Fruit fly (Drosophila melanogaster) whole organism, prepupa: ENCODE measurements around the gene Kyat.
A peak's percentile ranks its signal among the peaks of the same experiment; 100 is the strongest.

ENCODE experiments used
- Blimp-1 ChIP-seq: fragments of 200-800 bp; sonication (Bioruptor generic); optimal IDR thresholded peaks from 3 replicates; lab custom pipeline; 2017; ENCODE audit warnings: missing biosample characterization, missing genetic modification characterization, mild to moderate bottlenecking, moderate library complexity, missing genetic modification reagents
- CG10631 ChIP-seq: fragments of 200-800 bp; sonication (Bioruptor generic); optimal IDR thresholded peaks from 2 replicates; lab custom pipeline; 2016; ENCODE audit warnings: missing biosample characterization, missing genetic modification characterization
- CG10669 ChIP-seq: fragments of 200-800 bp; sonication (Bioruptor generic); optimal IDR thresholded peaks from 3 replicates; lab custom pipeline; 2018; ENCODE audit warnings: missing biosample characterization, mild to moderate bottlenecking, missing genetic modification characterization, moderate library complexity
- CG11294 ChIP-seq: fragments of 200-800 bp; sonication (Bioruptor generic); IDR thresholded peaks from 2 replicates; pipeline ENCODE4 v1.3.6; 2022; ENCODE audit warnings: missing biosample characterization, missing genetic modification characterization
- CG11902 ChIP-seq: fragments of 200-800 bp; sonication (Bioruptor generic); optimal IDR thresholded peaks from 3 replicates; lab custom pipeline; 2016; ENCODE audit warnings: missing biosample characterization, missing genetic modification characterization
- CG15336 ChIP-seq: fragments of 200-800 bp; sonication (Bioruptor generic); IDR thresholded peaks from 2 replicates; pipeline ENCODE4 v1.3.6; 2022; ENCODE audit warnings: missing biosample characterization, missing genetic modification characterization
- CG16779 ChIP-seq: fragments of 200-800 bp; sonication (Bioruptor generic); optimal IDR thresholded peaks from 3 replicates; lab custom pipeline; 2017; ENCODE audit warnings: missing biosample characterization, mild to moderate bottlenecking, missing genetic modification characterization
- CG3032 ChIP-seq: fragments of 200-800 bp; optimal IDR thresholded peaks from 2 replicates; lab custom pipeline; 2019; ENCODE audit warnings: missing biosample characterization, mild to moderate bottlenecking, missing genetic modification characterization, moderate library complexity
- CG31627 ChIP-seq: fragments of 200-800 bp; sonication (Bioruptor generic); optimal IDR thresholded peaks from 3 replicates; lab custom pipeline; 2016; ENCODE audit warnings: missing biosample characterization, missing genetic modification characterization
- CG34406 ChIP-seq: fragments of 200-800 bp; sonication (Bioruptor generic); optimal IDR thresholded peaks from 3 replicates; lab custom pipeline; 2016; ENCODE audit warnings: missing biosample characterization, missing genetic modification characterization
- CG3919 ChIP-seq: fragments of 200-800 bp; sonication (Bioruptor generic); optimal IDR thresholded peaks from 3 replicates; lab custom pipeline; 2016; ENCODE audit warnings: missing biosample characterization, missing genetic modification characterization
- CG4318 ChIP-seq: fragments of 200-800 bp; sonication (Bioruptor generic); optimal IDR thresholded peaks from 3 replicates; lab custom pipeline; 2017; ENCODE audit warnings: missing biosample characterization, mild to moderate bottlenecking, missing genetic modification characterization
- CG6163 ChIP-seq: fragments of 200-800 bp; sonication (Bioruptor generic); IDR thresholded peaks from 3 replicates; pipeline ENCODE4 v1.3.6; 2022; ENCODE audit warnings: missing biosample characterization, missing genetic modification characterization
- CG6276 ChIP-seq: fragments of 200-800 bp; sonication (Bioruptor generic); optimal IDR thresholded peaks from 2 replicates; lab custom pipeline; 2017; ENCODE audit warnings: missing biosample characterization, mild to moderate bottlenecking, missing genetic modification characterization
- CG6808 ChIP-seq: fragments of 200-800 bp; sonication (Bioruptor generic); optimal IDR thresholded peaks from 3 replicates; lab custom pipeline; 2017; ENCODE audit warnings: missing biosample characterization, missing genetic modification characterization, mild to moderate bottlenecking, moderate library complexity, missing genetic modification reagents
- CG6854 ChIP-seq: fragments of 200-800 bp; sonication (Bioruptor generic); optimal IDR thresholded peaks from 2 replicates; lab custom pipeline; 2017; ENCODE audit warnings: missing biosample characterization, mild to moderate bottlenecking, missing genetic modification characterization
- CG7368 ChIP-seq: fragments of 200-800 bp; sonication (Bioruptor generic); optimal IDR thresholded peaks from 3 replicates; lab custom pipeline; 2016; ENCODE audit warnings: missing biosample characterization, missing genetic modification characterization
- CG8119 ChIP-seq: fragments of 200-800 bp; sonication (Bioruptor generic); IDR thresholded peaks from 3 replicates; pipeline ENCODE4 v1.3.6; 2022; ENCODE audit warnings: missing biosample characterization, missing genetic modification characterization
- CG8319 ChIP-seq: fragments of 200-800 bp; sonication (Bioruptor generic); optimal IDR thresholded peaks from 3 replicates; lab custom pipeline; 2016; ENCODE audit warnings: missing biosample characterization, missing genetic modification characterization
- CG9139 ChIP-seq: fragments of 200-800 bp; sonication (Bioruptor generic); optimal IDR thresholded peaks from 3 replicates; lab custom pipeline; 2017; ENCODE audit warnings: missing biosample characterization, mild to moderate bottlenecking, missing genetic modification characterization
- Eip75B ChIP-seq: fragments of 200-800 bp; sonication (Bioruptor generic); optimal IDR thresholded peaks from 3 replicates; lab custom pipeline; 2016; ENCODE audit warnings: missing biosample characterization, missing genetic modification characterization
- Eip78C ChIP-seq: fragments of 200-800 bp; sonication (Bioruptor generic); peaks from one replicate; lab custom pipeline; 2016; ENCODE audit warnings: missing biosample characterization, missing genetic modification characterization
- Eip93F ChIP-seq: fragments of 200-800 bp; sonication (Bioruptor generic); optimal IDR thresholded peaks from 2 replicates; lab custom pipeline; 2016; ENCODE audit warnings: missing biosample characterization, mild to moderate bottlenecking, missing genetic modification characterization
- Ets21C ChIP-seq: fragments of 200-800 bp; sonication (Bioruptor generic); optimal IDR thresholded peaks from 3 replicates; lab custom pipeline; 2016; ENCODE audit warnings: missing biosample characterization, missing genetic modification characterization
- Ets96B ChIP-seq: fragments of 200-800 bp; optimal IDR thresholded peaks from 2 replicates; lab custom pipeline; 2019; ENCODE audit warnings: missing biosample characterization, mild to moderate bottlenecking, missing genetic modification characterization, moderate library complexity
- Gug ChIP-seq: fragments of 200-800 bp; sonication (Bioruptor generic); IDR thresholded peaks from 2 replicates; pipeline ENCODE4 v1.3.6; 2022; ENCODE audit warnings: missing biosample characterization, missing genetic modification characterization
- Hr38 ChIP-seq: sonication (Bioruptor generic); optimal IDR thresholded peaks from 2 replicates; lab custom pipeline; 2016; ENCODE audit warnings: missing biosample characterization, missing genetic modification characterization
- Hr39 ChIP-seq: fragments of 200-800 bp; sonication (Bioruptor generic); optimal IDR thresholded peaks from 2 replicates; lab custom pipeline; 2016; ENCODE audit warnings: missing biosample characterization, missing genetic modification characterization
- Hr4 ChIP-seq: fragments of 200-800 bp; sonication (Bioruptor generic); optimal IDR thresholded peaks from 3 replicates; lab custom pipeline; 2016; ENCODE audit warnings: missing biosample characterization, missing genetic modification characterization
- Lpt ChIP-seq: fragments of 200-800 bp; sonication (Bioruptor generic); optimal IDR thresholded peaks from 3 replicates; lab custom pipeline; 2016; ENCODE audit warnings: missing biosample characterization, missing genetic modification characterization
- Met ChIP-seq: fragments of 200-800 bp; sonication (Bioruptor generic); optimal IDR thresholded peaks from 3 replicates; lab custom pipeline; 2016; ENCODE audit warnings: missing biosample characterization, missing genetic modification characterization
- OdsH ChIP-seq: fragments of 200-800 bp; sonication (Bioruptor generic); optimal IDR thresholded peaks from 3 replicates; lab custom pipeline; 2016; ENCODE audit warnings: missing biosample characterization, missing genetic modification characterization
- Sox102F ChIP-seq: fragments of 200-800 bp; sonication (Bioruptor generic); optimal IDR thresholded peaks from 2 replicates; lab custom pipeline; 2016; ENCODE audit warnings: missing biosample characterization, mild to moderate bottlenecking, missing genetic modification characterization
- Sox14 ChIP-seq: fragments of 200-800 bp; sonication (Bioruptor generic); optimal IDR thresholded peaks from 3 replicates; lab custom pipeline; 2016; ENCODE audit warnings: missing biosample characterization, missing genetic modification characterization
- Sox15 ChIP-seq: fragments of 200-800 bp; sonication (Bioruptor generic); optimal IDR thresholded peaks from 3 replicates; lab custom pipeline; 2016; ENCODE audit warnings: missing biosample characterization, missing genetic modification characterization
- acj6 ChIP-seq: fragments of 200-800 bp; sonication (Bioruptor generic); optimal IDR thresholded peaks from 3 replicates; lab custom pipeline; 2016; ENCODE audit warnings: missing biosample characterization, missing genetic modification characterization
- cyc ChIP-seq: fragments of 200-800 bp; sonication (Bioruptor generic); optimal IDR thresholded peaks from 3 replicates; lab custom pipeline; 2016; ENCODE audit warnings: missing biosample characterization, missing genetic modification characterization
- dac ChIP-seq: fragments of 200-800 bp; sonication (Bioruptor generic); optimal IDR thresholded peaks from 2 replicates; lab custom pipeline; 2017; ENCODE audit warnings: missing biosample characterization, mild to moderate bottlenecking, missing genetic modification characterization
- dsx ChIP-seq: fragments of 200-800 bp; optimal IDR thresholded peaks from 3 replicates; lab custom pipeline; 2019; ENCODE audit warnings: missing biosample characterization, mild to moderate bottlenecking, missing genetic modification characterization, moderate library complexity; ENCODE audit not compliant: poor library complexity, severe bottlenecking
- eg ChIP-seq: fragments of 200-800 bp; sonication (Bioruptor generic); IDR thresholded peaks from 3 replicates; pipeline ENCODE4 v1.3.6; 2022; ENCODE audit warnings: missing biosample characterization, missing genetic modification characterization
- fd59A ChIP-seq: fragments of 200-800 bp; sonication (Bioruptor generic); optimal IDR thresholded peaks from 2 replicates; lab custom pipeline; 2017; ENCODE audit warnings: missing biosample characterization, mild to moderate bottlenecking, missing genetic modification characterization, missing genetic modification reagents
- net ChIP-seq: fragments of 200-800 bp; sonication (Bioruptor generic); optimal IDR thresholded peaks from 3 replicates; lab custom pipeline; 2016; ENCODE audit warnings: missing biosample characterization, missing genetic modification characterization
- pdm3 ChIP-seq: fragments of 200-800 bp; sonication (Bioruptor generic); optimal IDR thresholded peaks from 3 replicates; lab custom pipeline; 2016; ENCODE audit warnings: missing biosample characterization, missing genetic modification characterization
- salr ChIP-seq, 2 experiments: fragments of 200-800 bp; sonication (Bioruptor generic); optimal IDR thresholded peaks; 3 replicates each; lab custom pipeline; 2016 to 2018; ENCODE audit warnings: missing biosample characterization in 2 of 2, missing genetic modification characterization in 2 of 2, mild to moderate bottlenecking in 1 of 2
- spab ChIP-seq: fragments of 200-800 bp; sonication (Bioruptor generic); optimal IDR thresholded peaks from 2 replicates; lab custom pipeline; 2017; ENCODE audit warnings: missing biosample characterization, mild to moderate bottlenecking, missing genetic modification characterization, missing genetic modification reagents
- ss ChIP-seq, 2 experiments: fragments of 200-800 bp; sonication (Bioruptor generic); optimal IDR thresholded peaks; 2 replicates in 1 of 2; 3 replicates in 1 of 2; lab custom pipeline; 2017 to 2018; ENCODE audit warnings: mild to moderate bottlenecking in 2 of 2, missing biosample characterization in 2 of 2, missing genetic modification characterization in 2 of 2, moderate library complexity in 1 of 2
- svp ChIP-seq: fragments of 200-800 bp; sonication (Bioruptor generic); peaks from one replicate; lab custom pipeline; 2016; ENCODE audit warnings: missing biosample characterization, missing genetic modification characterization
- topi ChIP-seq: fragments of 200-800 bp; sonication (Bioruptor generic); optimal IDR thresholded peaks from 3 replicates; lab custom pipeline; 2016; ENCODE audit warnings: missing biosample characterization, missing genetic modification characterization
- vri ChIP-seq: fragments of 200-800 bp; sonication (Bioruptor generic); optimal IDR thresholded peaks from 3 replicates; lab custom pipeline; 2016; ENCODE audit warnings: missing biosample characterization, mild to moderate bottlenecking, missing genetic modification characterization

Kyat gene

DNA sequence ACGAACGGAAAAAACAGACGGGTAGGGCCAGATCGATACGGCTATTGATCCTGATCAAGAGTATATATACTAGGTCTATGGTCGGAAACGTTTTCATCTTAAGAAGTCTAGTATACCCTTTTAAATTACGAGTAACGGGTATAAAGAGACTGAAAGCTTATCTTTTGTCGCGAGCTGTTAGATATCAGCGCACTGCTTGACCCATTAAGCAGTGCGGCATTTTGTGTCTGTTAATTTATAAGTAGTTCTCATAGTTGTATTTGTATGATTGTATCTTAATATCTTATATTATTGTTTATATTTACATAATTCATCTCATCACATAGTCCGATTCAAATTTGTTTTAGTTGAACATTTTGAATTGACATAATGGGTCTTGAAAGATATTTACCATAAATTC lies 14.7 kb downstream of the Kyat start:
- TF ChIP-seq Eip78C (GFP tag; lab: Kevin White, UChicago), result peak; percentile 66
- no peak for TF ChIP-seq Hr4 (GFP tag; lab: Kevin White, UChicago)
- TF ChIP-seq CG16779 (tag; lab: Kevin White, UChicago), result no peak
- TF ChIP-seq CG6276, result no peak
- TF ChIP-seq svp (GFP tag; lab: Kevin White, UChicago), result no peak

DNA sequence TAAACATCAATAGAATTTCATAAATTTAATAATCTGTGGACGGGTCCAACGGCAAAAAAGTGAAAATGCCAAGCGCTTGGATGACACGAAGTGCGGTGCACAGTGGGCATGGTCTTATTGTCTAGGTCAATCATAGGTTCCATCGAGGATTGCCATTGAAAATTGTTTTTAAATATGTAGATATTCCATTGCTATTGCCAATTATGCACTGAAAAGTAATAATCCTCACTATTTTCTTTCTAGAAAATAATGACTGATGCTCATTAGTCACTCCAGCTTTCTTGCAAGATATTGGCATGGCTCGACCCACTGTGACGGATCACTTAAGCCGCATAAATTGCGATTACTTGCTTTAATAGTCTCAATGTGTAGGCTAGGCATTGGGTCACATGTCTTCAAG lies 15.5 kb downstream of the Kyat start:
- TF ChIP-seq CG34406 (GFP tag; lab: Kevin White, UChicago) (peak; percentile 38), Blimp-1 (no peak), OdsH (GFP tag; lab: Kevin White, UChicago) (peak; percentile 67), salr (GFP tag; optimal IDR thresholded peaks at IDR 0.05; lab: Kevin White, UChicago) (no peak), Eip78C (GFP tag; lab: Kevin White, UChicago) (peak; percentile 92), cyc (GFP tag; lab: Kevin White, UChicago) (peak; percentile 14), CG11294 (0 out of 2 replicates have a peak, but pooled peaks have one; percentile 36), CG8319 (GFP tag; lab: Kevin White, UChicago) (peak; percentile 14), Sox14 (GFP tag; lab: Kevin White, UChicago) (peak; percentile 65), Eip93F (GFP tag; lab: Kevin White, UChicago) (no peak), Met (GFP tag; lab: Kevin White, UChicago) (peak; percentile 25), CG3919 (GFP tag; lab: Kevin White, UChicago) (peak; percentile 51), CG9139 (GFP tag; lab: Kevin White, UChicago) (no peak), CG6854 (GFP tag; lab: Kevin White, UChicago) (no peak), acj6 (peak; percentile 60), Hr39 (GFP tag; lab: Kevin White, UChicago) (peak; percentile 51), vri (GFP tag; lab: Kevin White, UChicago) (peak; percentile 7), Sox15 (GFP tag; lab: Kevin White, UChicago) (peak; percentile 11), topi (peak; percentile 36), eg (GFP tag; lab: Robert Waterston, UW) (peak; percentile 56; the same call in 2 of the 3 replicates), CG6808 (GFP tag; lab: Kevin White, UChicago) (peak; percentile 44), CG31627 (GFP tag; lab: Kevin White, UChicago) (peak; percentile 50), svp (GFP tag; lab: Kevin White, UChicago) (peak; percentile 69), CG10669 (peak; percentile 56), Eip75B (GFP tag; lab: Kevin White, UChicago) (peak; percentile 49), pdm3 (peak; percentile 64), Hr38 (GFP tag; lab: Kevin White, UChicago) (no peak), Hr4 (GFP tag; lab: Kevin White, UChicago) (peak; percentile 60), CG3032 (tag; lab: Kevin White, UChicago) (peak; percentile 39), Sox102F (GFP tag; lab: Kevin White, UChicago) (peak; percentile 50), CG16779 (tag; lab: Kevin White, UChicago) (peak; percentile 22), ss (GFP tag; optimal IDR thresholded peaks at IDR 0.05; lab: Kevin White, UChicago) (peak in 1 of 2 experiments; percentile 30), fd59A (peak; percentile 45), Lpt (no peak), spab (GFP tag; lab: Kevin White, UChicago) (peak; percentile 27), CG6163 (GFP tag; lab: Robert Waterston, UW) (peak; percentile 68), CG4318 (GFP tag; lab: Kevin White, UChicago) (peak; percentile 36), CG15336 (GFP tag; lab: Robert Waterston, UW) (peak; percentile 51), CG7368 (GFP tag; lab: Kevin White, UChicago) (peak; percentile 15), net (peak; percentile 58), Ets21C (peak; percentile 12), Gug (GFP tag; lab: Robert Waterston, UW) (0 out of 2 replicates have a peak, but pooled peaks have one; percentile 39), CG10631 (GFP tag; lab: Kevin White, UChicago) (peak; percentile 54), dsx (GFP tag; lab: Kevin White, UChicago) (no peak), Ets96B (tag; lab: Kevin White, UChicago) (no peak), dac (no peak), CG11902 (GFP tag; lab: Kevin White, UChicago) (no peak), CG8119 (GFP tag; lab: Robert Waterston, UW) (peak; percentile 63)
